Worm (Caenorhabditis elegans) whole organism, L2 larva: ENCODE data around the gene mrpl-21.

Source experiments
- F13H6.1 ChIP-seq: sonication (generic microtip); optimal IDR thresholded peaks from 2 replicates; lab custom pipeline; 2016; ENCODE audit warnings: missing genetic modification characterization, missing compliant biosample characterization
- R02D3.7 ChIP-seq: fragments of 150-350 bp; optimal IDR thresholded peaks from 2 replicates; lab custom pipeline; 2014; ENCODE audit warnings: missing biosample characterization, missing genetic modification characterization
- lin-13 ChIP-seq: fragments of 150-350 bp; optimal IDR thresholded peaks from 2 replicates; lab custom pipeline; 2014; ENCODE audit warnings: missing biosample characterization, missing genetic modification reagents, missing genetic modification characterization
- mdl-1 ChIP-seq, 2 experiments: fragments of 150-350 bp in 1 of 2; sonication (generic microtip) in 1 of 2; optimal IDR thresholded peaks; 2 replicates each; lab custom pipeline; 2017; ENCODE audit warnings: missing biosample characterization in 2 of 2, missing genetic modification characterization in 2 of 2
- nhr-12 ChIP-seq: fragments of 150-350 bp; optimal IDR thresholded peaks from 2 replicates; lab custom pipeline; 2014; ENCODE audit warnings: missing biosample characterization, missing genetic modification characterization
- nhr-6 ChIP-seq: fragments of 150-350 bp; optimal IDR thresholded peaks from 2 replicates; lab custom pipeline; 2014; ENCODE audit warnings: missing biosample characterization, missing genetic modification characterization
- snpc-4 ChIP-seq: fragments of 150-350 bp; optimal IDR thresholded peaks from 2 replicates; lab custom pipeline; 2014; ENCODE audit warnings: missing biosample characterization, missing genetic modification characterization
- unc-39 ChIP-seq: fragments of 150-350 bp; optimal IDR thresholded peaks from 2 replicates; lab custom pipeline; 2014; ENCODE audit warnings: missing biosample characterization, missing genetic modification characterization
- unc-62 ChIP-seq: fragments of 150-350 bp; optimal IDR thresholded peaks from 2 replicates; lab custom pipeline; 2014; ENCODE audit warnings: missing biosample characterization, missing genetic modification reagents, missing genetic modification characterization

DNA sequence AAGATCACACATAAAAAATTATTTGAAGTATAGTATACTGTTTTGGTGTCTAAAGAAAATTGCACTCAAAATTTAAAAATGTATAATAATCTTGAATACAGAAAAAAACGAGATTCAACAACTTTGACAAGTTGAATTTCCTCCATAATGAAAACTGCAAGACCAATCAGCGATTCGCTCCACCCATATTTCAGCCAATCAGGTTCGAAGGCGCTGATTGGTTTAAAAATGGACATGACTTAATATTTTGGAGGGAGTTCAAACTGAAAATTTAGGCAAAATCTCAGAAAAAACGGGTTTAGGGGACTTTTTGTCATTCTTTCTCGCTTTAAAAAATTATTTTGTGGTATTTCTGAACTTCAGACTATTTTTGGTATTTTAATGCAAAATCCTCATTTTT lies 32.3 kb upstream of the mrpl-21 start:
- TF ChIP-seq R02D3.7 (tag; lab: Kevin White, UChicago), result no peak
- TF ChIP-seq nhr-12 (tag; lab: Kevin White, UChicago), result no peak
- TF ChIP-seq mdl-1 (tag; optimal IDR thresholded peaks at IDR 0.05; lab: Kevin White, UChicago), result no peak
- no peak for TF ChIP-seq snpc-4 (tag; lab: Kevin White, UChicago)
- no peak for TF ChIP-seq nhr-6 (tag; lab: Kevin White, UChicago)
- TF ChIP-seq unc-62 (GFP tag; lab: Kevin White, UChicago), result no peak
- TF ChIP-seq lin-13 (GFP tag; lab: Kevin White, UChicago), result no peak
- no peak for TF ChIP-seq unc-39 (tag; lab: Kevin White, UChicago)
- no peak for TF ChIP-seq F13H6.1
